Worm (Caenorhabditis elegans) whole organism, L2 larva: ENCODE measurements around the gene R05D3.3.

Source experiments
- C34F6.9 ChIP-seq: fragments of 150-350 bp; optimal IDR thresholded peaks from 2 replicates; lab custom pipeline; 2014; ENCODE audit warnings: missing biosample characterization, missing genetic modification characterization
- F13H6.1 ChIP-seq: sonication (generic microtip); optimal IDR thresholded peaks from 2 replicates; lab custom pipeline; 2016; ENCODE audit warnings: missing genetic modification characterization, missing compliant biosample characterization
- R02D3.7 ChIP-seq: fragments of 150-350 bp; optimal IDR thresholded peaks from 2 replicates; lab custom pipeline; 2014; ENCODE audit warnings: missing biosample characterization, missing genetic modification characterization
- ZK546.5 ChIP-seq: sonication (generic microtip); optimal IDR thresholded peaks from 2 replicates; lab custom pipeline; 2017; ENCODE audit warnings: missing biosample characterization, missing genetic modification characterization
- alr-1 ChIP-seq: fragments of 150-350 bp; optimal IDR thresholded peaks from 2 replicates; lab custom pipeline; 2014; ENCODE audit warnings: missing biosample characterization, missing genetic modification characterization
- aly-2 ChIP-seq: fragments of 150-350 bp; optimal IDR thresholded peaks from 2 replicates; lab custom pipeline; 2014; ENCODE audit warnings: missing biosample characterization, missing genetic modification characterization
- ama-1 ChIP-seq: fragments of 150-350 bp; optimal IDR thresholded peaks from 2 replicates; lab custom pipeline; 2018; ENCODE audit warnings: inconsistent platforms
- blmp-1 ChIP-seq: sonication (generic microtip); optimal IDR thresholded peaks from 2 replicates; lab custom pipeline; 2017; ENCODE audit warnings: missing genetic modification characterization, mild to moderate bottlenecking, missing compliant biosample characterization, antibody characterized with exemption, moderate library complexity; ENCODE audit not compliant: insufficient read depth
- ceh-82 ChIP-seq: fragments of 150-350 bp; optimal IDR thresholded peaks from 2 replicates; lab custom pipeline; 2014; ENCODE audit warnings: missing biosample characterization, missing genetic modification characterization
- crh-2 ChIP-seq: sonication (generic microtip); optimal IDR thresholded peaks from 2 replicates; lab custom pipeline; 2017; ENCODE audit warnings: missing biosample characterization, missing genetic modification characterization
- dmd-4 ChIP-seq: sonication (generic microtip); optimal IDR thresholded peaks from 2 replicates; lab custom pipeline; 2017; ENCODE audit warnings: missing biosample characterization, missing genetic modification characterization
- egl-27 ChIP-seq: sonication (generic microtip); optimal IDR thresholded peaks from 3 replicates; lab custom pipeline; 2017; ENCODE audit warnings: missing biosample characterization, missing genetic modification reagents, missing genetic modification characterization
- elt-1 ChIP-seq: fragments of 150-350 bp; optimal IDR thresholded peaks from 2 replicates; lab custom pipeline; 2014; ENCODE audit warnings: missing biosample characterization, missing genetic modification characterization
- fos-1 ChIP-seq: fragments of 150-350 bp; optimal IDR thresholded peaks from 2 replicates; lab custom pipeline; 2014; ENCODE audit warnings: missing biosample characterization, missing genetic modification characterization
- gmeb-1 ChIP-seq: fragments of 150-350 bp; optimal IDR thresholded peaks from 2 replicates; lab custom pipeline; 2014; ENCODE audit warnings: missing biosample characterization, missing genetic modification characterization
- lin-11 ChIP-seq: fragments of 150-350 bp; sonication (generic microtip); optimal IDR thresholded peaks from 2 replicates; lab custom pipeline; 2014; ENCODE audit warnings: missing biosample characterization, missing genetic modification characterization, inconsistent platforms, mixed read lengths
- lin-13 ChIP-seq: fragments of 150-350 bp; optimal IDR thresholded peaks from 2 replicates; lab custom pipeline; 2014; ENCODE audit warnings: missing biosample characterization, missing genetic modification reagents, missing genetic modification characterization
- lin-39 ChIP-seq: fragments of 150-350 bp; optimal IDR thresholded peaks from 2 replicates; lab custom pipeline; 2014; ENCODE audit warnings: missing biosample characterization, missing genetic modification reagents, missing genetic modification characterization
- lsy-2 ChIP-seq, 2 experiments: fragments of 150-350 bp in 1 of 2; sonication (generic microtip) in 1 of 2; optimal IDR thresholded peaks; 2 replicates each; lab custom pipeline; 2014 to 2017; ENCODE audit warnings: missing biosample characterization in 2 of 2, missing genetic modification characterization in 2 of 2
- mab-5 ChIP-seq: fragments of 150-350 bp; optimal IDR thresholded peaks from 2 replicates; lab custom pipeline; 2014; ENCODE audit warnings: missing biosample characterization, missing genetic modification characterization
- mbf-1 ChIP-seq: sonication (generic microtip); optimal IDR thresholded peaks from 2 replicates; lab custom pipeline; 2017; ENCODE audit warnings: missing biosample characterization, missing genetic modification characterization
- nhr-10 ChIP-seq: sonication (generic microtip); optimal IDR thresholded peaks from 2 replicates; lab custom pipeline; 2017; ENCODE audit warnings: missing biosample characterization, missing genetic modification characterization
- nhr-11 ChIP-seq: fragments of 150-350 bp; optimal IDR thresholded peaks from 2 replicates; lab custom pipeline; 2014; ENCODE audit warnings: missing biosample characterization, missing genetic modification characterization
- nhr-12 ChIP-seq: fragments of 150-350 bp; optimal IDR thresholded peaks from 2 replicates; lab custom pipeline; 2014; ENCODE audit warnings: missing biosample characterization, missing genetic modification characterization
- nhr-129 ChIP-seq: fragments of 150-350 bp; optimal IDR thresholded peaks from 2 replicates; lab custom pipeline; 2014; ENCODE audit warnings: missing biosample characterization, missing genetic modification characterization
- nhr-21 ChIP-seq: fragments of 150-350 bp; optimal IDR thresholded peaks from 2 replicates; lab custom pipeline; 2014; ENCODE audit warnings: missing biosample characterization, missing genetic modification characterization
- nhr-23 ChIP-seq: fragments of 150-350 bp; optimal IDR thresholded peaks from 2 replicates; lab custom pipeline; 2014; ENCODE audit warnings: missing biosample characterization, missing genetic modification reagents, missing genetic modification characterization
- nhr-237 ChIP-seq: fragments of 150-350 bp; optimal IDR thresholded peaks from 2 replicates; lab custom pipeline; 2014; ENCODE audit warnings: missing biosample characterization, missing genetic modification characterization
- nhr-25 ChIP-seq: fragments of 150-350 bp; sonication (generic microtip); optimal IDR thresholded peaks from 3 replicates; lab custom pipeline; 2014; ENCODE audit warnings: missing biosample characterization, missing genetic modification characterization
- nhr-6 ChIP-seq: fragments of 150-350 bp; optimal IDR thresholded peaks from 2 replicates; lab custom pipeline; 2014; ENCODE audit warnings: missing biosample characterization, missing genetic modification characterization
- nhr-77 ChIP-seq: fragments of 150-350 bp; optimal IDR thresholded peaks from 2 replicates; lab custom pipeline; 2014; ENCODE audit warnings: missing biosample characterization, missing genetic modification characterization
- peb-1 ChIP-seq: fragments of 150-350 bp; optimal IDR thresholded peaks from 2 replicates; lab custom pipeline; 2014; ENCODE audit warnings: missing biosample characterization, missing genetic modification characterization
- sem-4 ChIP-seq: fragments of 150-350 bp; optimal IDR thresholded peaks from 2 replicates; lab custom pipeline; 2014; ENCODE audit warnings: missing biosample characterization, missing genetic modification reagents, missing genetic modification characterization
- skn-1 ChIP-seq: sonication (generic microtip); optimal IDR thresholded peaks from 2 replicates; lab custom pipeline; 2017; ENCODE audit warnings: missing biosample characterization, missing genetic modification characterization
- sma-3 ChIP-seq: sonication (generic microtip); optimal IDR thresholded peaks from 2 replicates; lab custom pipeline; 2016; ENCODE audit warnings: missing genetic modification reagents, missing genetic modification characterization, missing compliant biosample characterization
- sma-9 ChIP-seq, 2 experiments: fragments of 150-350 bp in 1 of 2; sonication (generic microtip) in 1 of 2; optimal IDR thresholded peaks; 2 replicates each; lab custom pipeline; 2014 to 2016; ENCODE audit warnings: missing genetic modification characterization in 2 of 2, mild to moderate bottlenecking in 1 of 2, missing biosample characterization in 1 of 2, missing compliant biosample characterization in 1 of 2, missing genetic modification reagents in 1 of 2, moderate library complexity in 1 of 2
- snpc-4 ChIP-seq: fragments of 150-350 bp; optimal IDR thresholded peaks from 2 replicates; lab custom pipeline; 2014; ENCODE audit warnings: missing biosample characterization, missing genetic modification characterization
- unc-55 ChIP-seq: fragments of 150-350 bp; sonication (generic microtip); optimal IDR thresholded peaks from 3 replicates; lab custom pipeline; 2014; ENCODE audit warnings: missing biosample characterization, missing genetic modification reagents, missing genetic modification characterization
- unc-62 ChIP-seq: fragments of 150-350 bp; optimal IDR thresholded peaks from 2 replicates; lab custom pipeline; 2014; ENCODE audit warnings: missing biosample characterization, missing genetic modification reagents, missing genetic modification characterization
- zag-1 ChIP-seq: fragments of 150-350 bp; optimal IDR thresholded peaks from 2 replicates; lab custom pipeline; 2014; ENCODE audit warnings: missing biosample characterization, missing genetic modification characterization
- ztf-11 ChIP-seq: sonication (generic microtip); optimal IDR thresholded peaks from 2 replicates; lab custom pipeline; 2017; ENCODE audit warnings: missing biosample characterization, missing genetic modification characterization

The R05D3.3 gene

ce11 chrIII:8363253-8364061 lies at the start of gene R05D3.3:
TSS of gene R05D3.3 (plus strand) at chrIII:8364011.
- TF ChIP-seq skn-1 (tag; lab: Kevin White, UChicago) (no peak), mbf-1 (tag; lab: Kevin White, UChicago) (no peak), peb-1 (tag; lab: Kevin White, UChicago) (no peak), nhr-23 (tag; lab: Kevin White, UChicago) (no peak), lin-39 (tag; lab: Kevin White, UChicago) (no peak), fos-1 (tag; lab: Kevin White, UChicago) (no peak), egl-27 (tag; lab: Kevin White, UChicago) (no peak), nhr-11 (tag; lab: Kevin White, UChicago) (no peak), nhr-77 (tag; lab: Kevin White, UChicago) (no peak)
- TF ChIP-seq, all 48 proteins: peak for 0

ce11 chrIII:8318488-8318887 lies 45.3 kb upstream of the R05D3.3 start, which contains the start of gene sas-4:
TSS of gene sas-4 (minus strand) at chrIII:8318588.
- no peak for TF ChIP-seq nhr-6 (tag; lab: Kevin White, UChicago)
- TF ChIP-seq ztf-11 = no peak
- no peak for TF ChIP-seq peb-1 (tag; lab: Kevin White, UChicago)
- TF ChIP-seq ceh-82 (tag; lab: Kevin White, UChicago) = no peak
- TF ChIP-seq mab-5 (tag; lab: Kevin White, UChicago) = no peak
- TF ChIP-seq C34F6.9 (tag; lab: Kevin White, UChicago) = no peak
- TF ChIP-seq ZK546.5 = no peak
- TF ChIP-seq dmd-4 (tag; lab: Kevin White, UChicago) = no peak
- no peak for TF ChIP-seq F13H6.1
- no peak for TF ChIP-seq unc-62 (GFP tag; lab: Kevin White, UChicago)
- no peak for TF ChIP-seq lin-39 (tag; lab: Kevin White, UChicago)
- TF ChIP-seq aly-2 (tag; lab: Kevin White, UChicago) = no peak

- TF ChIP-seq nhr-11 (tag; lab: Kevin White, UChicago) (no peak), fos-1 (tag; lab: Kevin White, UChicago) (peak; percentile 38), ceh-82 (tag; lab: Kevin White, UChicago) (no peak), nhr-237 (no peak), snpc-4 (tag; lab: Kevin White, UChicago) (no peak), dmd-4 (tag; lab: Kevin White, UChicago) (no peak), unc-62 (GFP tag; lab: Kevin White, UChicago) (no peak), elt-1 (tag; lab: Kevin White, UChicago) (no peak), nhr-77 (tag; lab: Kevin White, UChicago) (no peak), mab-5 (tag; lab: Kevin White, UChicago) (peak; percentile 69), nhr-6 (tag; lab: Kevin White, UChicago) (peak; percentile 9), mbf-1 (tag; lab: Kevin White, UChicago) (no peak), nhr-21 (tag; lab: Kevin White, UChicago) (peak; percentile 44), lin-39 (tag; lab: Kevin White, UChicago) (no peak), nhr-10 (tag; lab: Kevin White, UChicago) (no peak), nhr-12 (no peak), unc-55 (peak; percentile 86), alr-1 (tag; lab: Kevin White, UChicago) (no peak), nhr-129 (peak; percentile 73), sma-3 (GFP tag; lab: Kevin White, UChicago) (peak; percentile 82), ztf-11 (no peak), ama-1 (lab: Kevin White, UChicago) (no peak), lsy-2 (tag; optimal IDR thresholded peaks at IDR 0.05; lab: Kevin White, UChicago) (peak; percentile 66 to 89), zag-1 (tag; lab: Kevin White, UChicago) (no peak), F13H6.1 (peak; percentile 84), peb-1 (tag; lab: Kevin White, UChicago) (no peak), sem-4 (tag; lab: Kevin White, UChicago) (peak; percentile 58), lin-11 (tag; lab: Kevin White, UChicago) (peak; percentile 72), gmeb-1 (tag; lab: Kevin White, UChicago) (peak; percentile 94), nhr-25 (tag; lab: Kevin White, UChicago) (peak; percentile 79), blmp-1 (tag; lab: Kevin White, UChicago) (peak; percentile 12), sma-9 (GFP tag; optimal IDR thresholded peaks at IDR 0.05; lab: Kevin White, UChicago) (peak; percentile 84), sma-9 (tag; optimal IDR thresholded peaks at IDR 0.05; lab: Kevin White, UChicago) (no peak), ZK546.5 (no peak), lin-13 (peak; percentile 79), egl-27 (tag; lab: Kevin White, UChicago) (peak; percentile 26), crh-2 (tag; lab: Kevin White, UChicago) (peak; percentile 74), R02D3.7 (tag; lab: Kevin White, UChicago) (no peak), C34F6.9 (tag; lab: Kevin White, UChicago) (peak; percentile 86)
These were observed 44.7 kb upstream of the R05D3.3 start, which contains the start of gene F10E9.11 for ce11 chrIII:8319100-8319499. TSS of gene F10E9.11 (minus strand) at chrIII:8319260.
